Worm (Caenorhabditis elegans) whole organism, L1 larva: ENCODE data around the gene Y82E9BR.10.

Experiments used
- elt-3 ChIP-seq, 6 experiments: fragments of 150-350 bp in 1 of 6; sonication (generic microtip); optimal IDR thresholded peaks; 2 replicates each; lab custom pipeline; 2017 to 2018; ENCODE audit warnings: missing biosample characterization in 6 of 6, missing genetic modification characterization in 6 of 6, inconsistent platforms in 1 of 6
- lsy-2 ChIP-seq, 2 experiments: fragments of 150-350 bp; optimal IDR thresholded peaks; 2 replicates each; lab custom pipeline; 2014; ENCODE audit warnings: missing biosample characterization in 2 of 2, missing genetic modification characterization in 2 of 2
- sox-4 ChIP-seq: sonication (generic microtip); optimal IDR thresholded peaks from 2 replicates; lab custom pipeline; 2016; ENCODE audit warnings: missing genetic modification characterization, missing compliant biosample characterization
- sptf-1 ChIP-seq: fragments of 150-350 bp; optimal IDR thresholded peaks from 2 replicates; lab custom pipeline; 2014; ENCODE audit warnings: missing biosample characterization, missing genetic modification characterization
- unc-130 ChIP-seq: fragments of 150-350 bp; optimal IDR thresholded peaks from 2 replicates; lab custom pipeline; 2017; ENCODE audit warnings: missing biosample characterization, missing genetic modification characterization, inconsistent platforms
- unc-62 ChIP-seq: fragments of 150-350 bp; optimal IDR thresholded peaks from 2 replicates; lab custom pipeline; 2014; ENCODE audit warnings: missing biosample characterization, missing genetic modification reagents, missing genetic modification characterization

ce11 chrIII:1340240-1340639 lies 35.2 kb downstream of the Y82E9BR.10 start, which contains the start of gene fbxa-5:
- TF ChIP-seq sptf-1 (tag; lab: Kevin White, UChicago) = no peak
- TF ChIP-seq elt-3 (tag; optimal IDR thresholded peaks at IDR 0.05; lab: Kevin White, UChicago) = no peak
- no peak for TF ChIP-seq unc-62 (GFP tag; lab: Kevin White, UChicago)
- no peak for TF ChIP-seq sox-4 (tag; lab: Kevin White, UChicago)
- no peak for TF ChIP-seq lsy-2 (tag; optimal IDR thresholded peaks at IDR 0.05; lab: Kevin White, UChicago)
- TF ChIP-seq unc-130 (tag; lab: Kevin White, UChicago) = no peak
